Worm (Caenorhabditis elegans): ENCODE data around the gene C55C3.3.

ce11 chrIV:5682547-5683234 is 2.4 kb upstream of the C55C3.3 start, which contains the start of the genes C55C3.7 and C55C3.6:
- TF ChIP-seq tra-4 (tag; optimal IDR thresholded peaks at IDR 0.05) (no peak), ama-1 (optimal IDR thresholded peaks at IDR 0.05) (no peak), pes-1 (GFP tag; IDR thresholded peaks at IDR 0.05) (no peak), scrt-1 (GFP tag; IDR thresholded peaks at IDR 0.05) (no peak), F13C5.2 (tag; optimal IDR thresholded peaks at IDR 0.05) (no peak), hmbx-1 (tag; optimal IDR thresholded peaks at IDR 0.05) (no peak)

Data from whole organism, early embryonic.